Worm (Caenorhabditis elegans) whole organism, midembryonic: ENCODE data around the gene F41E6.12.

Experiments
- klf-2 ChIP-seq: fragments of 200-800 bp; sonication (Bioruptor generic); conservative IDR thresholded peaks from 2 replicates; pipeline ENCODE4 v1.3.6; 2022; ENCODE audit warnings: missing genetic modification reagents, missing genetic modification characterization, missing compliant biosample characterization
- med-1 ChIP-seq: sonication (generic microtip); optimal IDR thresholded peaks from 2 replicates; lab custom pipeline; 2017; ENCODE audit warnings: missing genetic modification characterization, mild to moderate bottlenecking, missing compliant biosample characterization, antibody characterized with exemption, missing genetic modification reagents; ENCODE audit not compliant: insufficient read depth
- tab-1 ChIP-seq: fragments of 200-800 bp; sonication (Bioruptor generic); IDR thresholded peaks from 2 replicates; pipeline ENCODE4 v1.3.6; 2022; ENCODE audit warnings: missing genetic modification characterization, missing compliant biosample characterization

DNA sequence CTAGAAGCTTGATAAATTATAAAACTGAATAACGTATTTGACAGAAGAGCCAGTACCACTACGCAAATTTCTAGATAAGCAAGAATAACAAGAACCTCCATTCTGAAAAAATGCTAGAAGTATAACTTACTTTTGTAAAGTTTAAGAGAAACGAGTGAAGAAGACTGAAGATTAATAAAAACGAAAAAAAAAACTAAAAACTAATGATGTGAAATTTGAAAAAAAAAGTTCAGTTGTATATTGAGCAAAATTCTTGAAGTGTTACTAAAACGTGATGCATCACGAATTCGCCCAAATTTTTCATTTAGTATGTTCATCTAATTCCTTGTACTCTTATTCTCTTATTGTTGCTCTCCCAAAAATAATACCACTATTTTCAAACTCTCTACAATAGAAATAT lies 48.3 kb upstream of the F41E6.12 start, which contains the start of gene ZC190.6:
- TF ChIP-seq med-1 (GFP tag; lab: Kevin White, UChicago) (no peak), tab-1 (GFP tag; lab: Robert Waterston, UW) (no peak), klf-2 (no peak)
